Worm (Caenorhabditis elegans) whole organism, L1 larva: Measurements from ENCODE around the gene rpl-36.
A peak's percentile ranks its signal among the peaks of the same experiment; 100 is the strongest.

Source experiments
- Y116A8C.19 ChIP-seq: sonication (generic microtip); optimal IDR thresholded peaks from 2 replicates; lab custom pipeline; 2016; ENCODE audit warnings: missing compliant biosample characterization, missing genetic modification characterization, borderline replicate concordance
- ces-1 ChIP-seq: fragments of 150-350 bp; optimal IDR thresholded peaks from 2 replicates; lab custom pipeline; 2014; ENCODE audit warnings: missing biosample characterization, missing genetic modification reagents, missing genetic modification characterization
- hlh-17 ChIP-seq: fragments of 200-800 bp; sonication (Bioruptor generic); optimal IDR thresholded peaks from 2 replicates; lab custom pipeline; 2018; ENCODE audit warnings: missing genetic modification characterization, mild to moderate bottlenecking, missing compliant biosample characterization, moderate library complexity, borderline replicate concordance
- lin-35 ChIP-seq, 2 experiments: fragments of 150-350 bp; optimal IDR thresholded peaks; 2 replicates each; lab custom pipeline; 2014; ENCODE audit warnings: missing biosample characterization in 2 of 2, missing genetic modification characterization in 2 of 2, missing genetic modification reagents in 2 of 2
- sptf-1 ChIP-seq: fragments of 150-350 bp; optimal IDR thresholded peaks from 2 replicates; lab custom pipeline; 2014; ENCODE audit warnings: missing biosample characterization, missing genetic modification characterization
- unc-62 ChIP-seq: fragments of 150-350 bp; optimal IDR thresholded peaks from 2 replicates; lab custom pipeline; 2014; ENCODE audit warnings: missing biosample characterization, missing genetic modification reagents, missing genetic modification characterization
- zip-4 ChIP-seq: fragments of 200-800 bp; sonication (Bioruptor generic); optimal IDR thresholded peaks from 2 replicates; lab custom pipeline; 2018; ENCODE audit warnings: mild to moderate bottlenecking, missing genetic modification characterization, moderate library complexity, missing compliant biosample characterization

DNA sequence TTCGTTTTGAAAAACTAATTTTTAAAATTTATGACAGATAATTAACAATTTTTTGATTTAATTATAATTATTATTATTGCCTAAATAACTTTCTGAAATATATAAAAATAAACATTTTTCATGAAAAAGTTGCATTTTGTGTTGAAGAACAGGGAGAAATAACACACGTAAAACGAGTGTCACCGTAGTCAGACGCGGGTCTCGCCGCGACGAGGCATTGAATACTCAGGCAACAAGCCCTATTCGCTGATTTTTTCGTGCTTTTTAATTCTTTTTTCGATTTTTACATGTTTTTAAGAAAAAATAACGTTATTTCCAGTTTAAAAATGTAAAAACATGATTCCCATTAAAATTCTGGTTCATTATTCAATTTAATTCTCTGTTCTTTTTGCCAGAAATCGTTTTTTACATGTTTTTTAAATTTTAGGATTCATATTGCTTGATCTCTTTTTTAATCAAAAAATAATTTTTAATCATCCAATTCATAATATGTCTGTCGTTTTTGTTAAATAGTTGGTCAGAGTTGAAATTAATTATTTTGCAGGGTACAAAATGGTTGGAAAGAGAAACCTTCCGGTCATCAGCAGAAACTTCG, 27.9 kb downstream of the rpl-36 start, which contains the start of gene rpl-6:
- no peak for TF ChIP-seq hlh-17 (GFP tag; lab: Kevin White, UChicago)
- peak; percentile 85 to 92 for TF ChIP-seq lin-35 (GFP tag; optimal IDR thresholded peaks at IDR 0.05; lab: Kevin White, UChicago)
- TF ChIP-seq zip-4, result peak; percentile 45
- TF ChIP-seq ces-1 (GFP tag; lab: Kevin White, UChicago), result no peak
- TF ChIP-seq sptf-1 (tag; lab: Kevin White, UChicago), result no peak
- TF ChIP-seq unc-62 (GFP tag; lab: Kevin White, UChicago), result no peak
- TF ChIP-seq Y116A8C.19 (tag; lab: Kevin White, UChicago), result no peak
